Worm (Caenorhabditis elegans) whole organism, L1 larva: ENCODE measurements around the gene K07E12.2.

Source experiments
- Y116A8C.19 ChIP-seq: sonication (generic microtip); optimal IDR thresholded peaks from 2 replicates; lab custom pipeline; 2016; ENCODE audit warnings: missing compliant biosample characterization, missing genetic modification characterization, borderline replicate concordance
- ama-1 ChIP-seq: fragments of 150-350 bp; optimal IDR thresholded peaks from 2 replicates; lab custom pipeline; 2014
- ceh-82 ChIP-seq, 3 experiments: fragments of 150-350 bp in 1 of 3; sonication (generic microtip) in 2 of 3; optimal IDR thresholded peaks; 2 replicates each; lab custom pipeline; 2014 to 2017; ENCODE audit warnings: missing biosample characterization in 3 of 3, missing genetic modification characterization in 3 of 3
- elt-2 ChIP-seq: sonication (generic microtip); optimal IDR thresholded peaks from 2 replicates; lab custom pipeline; 2016; ENCODE audit warnings: missing genetic modification characterization, mild to moderate bottlenecking, inconsistent platforms, missing compliant biosample characterization, missing genetic modification reagents
- hlh-4 ChIP-seq: sonication (generic microtip); optimal IDR thresholded peaks from 2 replicates; lab custom pipeline; 2016; ENCODE audit warnings: mild to moderate bottlenecking, missing genetic modification characterization, missing compliant biosample characterization
- lin-13 ChIP-seq: fragments of 150-350 bp; optimal IDR thresholded peaks from 2 replicates; lab custom pipeline; 2014; ENCODE audit warnings: missing biosample characterization, missing genetic modification reagents, missing genetic modification characterization
- mep-1 ChIP-seq: fragments of 150-350 bp; optimal IDR thresholded peaks from 2 replicates; lab custom pipeline; 2014; ENCODE audit warnings: missing biosample characterization, missing genetic modification characterization
- nhr-28 ChIP-seq: fragments of 150-350 bp; optimal IDR thresholded peaks from 2 replicates; lab custom pipeline; 2014; ENCODE audit warnings: missing biosample characterization, missing genetic modification characterization
- nhr-77 ChIP-seq: fragments of 150-350 bp; optimal IDR thresholded peaks from 2 replicates; lab custom pipeline; 2014; ENCODE audit warnings: missing biosample characterization, missing genetic modification characterization
- sox-4 ChIP-seq: sonication (generic microtip); optimal IDR thresholded peaks from 2 replicates; lab custom pipeline; 2016; ENCODE audit warnings: missing genetic modification characterization, missing compliant biosample characterization
- swsn-7 ChIP-seq: sonication (generic microtip); optimal IDR thresholded peaks from 2 replicates; lab custom pipeline; 2016; ENCODE audit warnings: missing genetic modification characterization, missing compliant biosample characterization
- zag-1 ChIP-seq: fragments of 150-350 bp; optimal IDR thresholded peaks from 2 replicates; lab custom pipeline; 2014; ENCODE audit warnings: missing biosample characterization, missing genetic modification characterization
- ztf-11 ChIP-seq, 2 experiments: sonication (generic microtip); optimal IDR thresholded peaks; 2 replicates each; lab custom pipeline; 2016 to 2017; ENCODE audit warnings: missing genetic modification characterization in 2 of 2, missing biosample characterization in 1 of 2, missing compliant biosample characterization in 1 of 2

- no peak for TF ChIP-seq mep-1
- no peak for TF ChIP-seq hlh-4 (tag; lab: Kevin White, UChicago)
- TF ChIP-seq lin-13 (GFP tag; lab: Kevin White, UChicago): no peak
- TF ChIP-seq ama-1: no peak
- no peak for TF ChIP-seq ceh-82 (tag; optimal IDR thresholded peaks at IDR 0.05; lab: Kevin White, UChicago)
- TF ChIP-seq Y116A8C.19 (tag; lab: Kevin White, UChicago): no peak
- TF ChIP-seq elt-2: no peak
- no peak for TF ChIP-seq ztf-11 (tag; optimal IDR thresholded peaks at IDR 0.05; lab: Kevin White, UChicago)
- no peak for TF ChIP-seq sox-4 (tag; lab: Kevin White, UChicago)
- no peak for TF ChIP-seq nhr-28 (tag; lab: Kevin White, UChicago)
- no peak for TF ChIP-seq nhr-77
- TF ChIP-seq swsn-7: no peak
- no peak for TF ChIP-seq zag-1 (tag; lab: Kevin White, UChicago)
Observed at ce11 chrIII:6734420-6734819, 2.7 kb upstream of the K07E12.2 start, which contains the start of gene Y102E9.3.
